Worm (Caenorhabditis elegans) whole organism, late embryonic: Measurements from ENCODE around the gene C14E2.6.

Experiments
- ama-1 ChIP-seq: fragments of 150-350 bp; optimal IDR thresholded peaks from 2 replicates; lab custom pipeline; 2014
- ceh-24 ChIP-seq: sonication (generic microtip); optimal IDR thresholded peaks from 2 replicates; lab custom pipeline; 2016; ENCODE audit warnings: mild to moderate bottlenecking, missing genetic modification characterization, missing compliant biosample characterization
- madf-2 ChIP-seq: sonication (generic microtip); optimal IDR thresholded peaks from 2 replicates; lab custom pipeline; 2017; ENCODE audit warnings: missing genetic modification characterization, missing compliant biosample characterization
- pha-4 ChIP-seq: fragments of 150-350 bp; optimal IDR thresholded peaks from 2 replicates; lab custom pipeline; 2018; ENCODE audit warnings: missing biosample characterization, missing genetic modification reagents, missing genetic modification characterization
- unc-3 ChIP-seq, 2 experiments: fragments of 200-800 bp in 1 of 2; sonication (Bioruptor generic) in 1 of 2; sonication (generic microtip) in 1 of 2; conservative IDR thresholded peaks in 1 of 2; optimal IDR thresholded peaks in 1 of 2; 2 replicates each; pipeline versions ENCODE4 v1.3.6 to Lab custom; 2016 to 2022; ENCODE audit warnings: missing compliant biosample characterization in 2 of 2, missing genetic modification characterization in 2 of 2, missing genetic modification reagents in 1 of 2
- zip-5 ChIP-seq: sonication (generic microtip); optimal IDR thresholded peaks from 2 replicates; lab custom pipeline; 2016; ENCODE audit warnings: missing genetic modification characterization, missing compliant biosample characterization

ce11 chrX:1870991-1871390 lies 41.2 kb upstream of the C14E2.6 start:
- TF ChIP-seq ceh-24 (tag; lab: Kevin White, UChicago) (no peak), zip-5 (tag; lab: Kevin White, UChicago) (no peak), madf-2 (tag; lab: Kevin White, UChicago) (no peak), pha-4 (no peak), unc-3 (GFP tag; conservative IDR thresholded peaks at IDR 0.05; lab: Robert Waterston, UW) (no peak), unc-3 (tag; optimal IDR thresholded peaks at IDR 0.05; lab: Kevin White, UChicago) (no peak), ama-1 (no peak)
